Worm (Caenorhabditis elegans) whole organism, L4 larva: ENCODE data around the gene C29F9.6.

ENCODE experiments used
- aly-2 ChIP-seq: sonication (generic microtip); optimal IDR thresholded peaks from 2 replicates; lab custom pipeline; 2018; ENCODE audit warnings: missing biosample characterization, missing genetic modification characterization
- mxl-3 ChIP-seq: fragments of 200-800 bp; sonication (Bioruptor generic); optimal IDR thresholded peaks from 2 replicates; lab custom pipeline; 2018; ENCODE audit warnings: mild to moderate bottlenecking, missing genetic modification characterization, missing compliant biosample characterization
- nhr-237 ChIP-seq: sonication (generic microtip); optimal IDR thresholded peaks from 2 replicates; lab custom pipeline; 2017; ENCODE audit warnings: missing biosample characterization, missing genetic modification characterization
- zag-1 ChIP-seq: fragments of 150-350 bp; optimal IDR thresholded peaks from 2 replicates; lab custom pipeline; 2014; ENCODE audit warnings: missing biosample characterization, missing genetic modification characterization
- zip-11 ChIP-seq: fragments of 200-800 bp; sonication (Bioruptor generic); IDR thresholded peaks from 2 replicates; pipeline ENCODE4 v1.3.6; 2022; ENCODE audit warnings: missing genetic modification characterization, missing compliant biosample characterization
- ztf-11 ChIP-seq: fragments of 150-350 bp; optimal IDR thresholded peaks from 2 replicates; lab custom pipeline; 2014; ENCODE audit warnings: missing biosample characterization, missing genetic modification characterization

ce11 chrIII:66160-66559 lies 48.5 kb upstream of the C29F9.6 start, which contains the start of gene pck-1:
- TF ChIP-seq aly-2 (tag; lab: Kevin White, UChicago) (no peak), zag-1 (tag; lab: Kevin White, UChicago) (no peak), ztf-11 (tag; lab: Kevin White, UChicago) (no peak), zip-11 (GFP tag; lab: Robert Waterston, UW) (no peak), nhr-237 (no peak), mxl-3 (GFP tag; lab: Kevin White, UChicago) (no peak)
